Worm (Caenorhabditis elegans) whole organism, L3 larva: ENCODE data around the gene F57A8.7.

Experiments
- ama-1 ChIP-seq: fragments of 150-350 bp; optimal IDR thresholded peaks from 2 replicates; lab custom pipeline; 2018
- elt-1 ChIP-seq: fragments of 150-350 bp; optimal IDR thresholded peaks from 2 replicates; lab custom pipeline; 2014; ENCODE audit warnings: missing biosample characterization, missing genetic modification characterization
- fkh-10 ChIP-seq: sonication (generic microtip); optimal IDR thresholded peaks from 2 replicates; lab custom pipeline; 2017; ENCODE audit warnings: missing biosample characterization, missing genetic modification reagents, missing genetic modification characterization
- pha-4 ChIP-seq: fragments of 150-350 bp; optimal IDR thresholded peaks from 2 replicates; lab custom pipeline; 2014; ENCODE audit warnings: missing biosample characterization, missing genetic modification reagents, missing genetic modification characterization
- pqm-1 ChIP-seq: fragments of 150-350 bp; optimal IDR thresholded peaks from 2 replicates; lab custom pipeline; 2017; ENCODE audit warnings: missing biosample characterization, missing genetic modification characterization, inconsistent platforms
- snpc-4 ChIP-seq: fragments of 150-350 bp; optimal IDR thresholded peaks from 2 replicates; lab custom pipeline; 2014; ENCODE audit warnings: missing biosample characterization, missing genetic modification characterization
- unc-62 ChIP-seq: fragments of 150-350 bp; sonication (generic microtip); optimal IDR thresholded peaks from 4 replicates; lab custom pipeline; 2014; ENCODE audit warnings: missing biosample characterization, missing genetic modification reagents, missing genetic modification characterization
- zag-1 ChIP-seq: fragments of 150-350 bp; optimal IDR thresholded peaks from 2 replicates; lab custom pipeline; 2014; ENCODE audit warnings: missing biosample characterization, missing genetic modification characterization

DNA sequence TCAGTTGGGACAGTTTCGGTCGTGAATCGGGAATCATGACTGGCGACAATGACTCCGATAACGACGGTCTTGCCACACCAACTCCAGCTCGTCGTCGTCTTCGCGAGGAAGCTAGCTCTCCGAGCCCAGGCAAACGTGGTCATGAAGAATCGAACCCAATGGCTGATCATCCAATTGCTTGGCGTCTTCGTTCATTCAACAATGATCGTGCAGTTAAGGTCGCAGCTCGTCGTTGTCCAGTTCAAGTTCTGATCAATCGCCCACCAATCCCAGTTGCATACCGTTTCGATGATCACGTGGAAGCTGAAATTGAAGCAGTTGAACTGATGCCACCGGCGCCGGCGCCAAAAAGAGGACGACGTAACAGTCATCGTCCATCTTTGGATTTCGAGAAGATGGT, 28.4 kb upstream of the F57A8.7 start:
- TF ChIP-seq pqm-1 (tag; lab: Kevin White, UChicago) (no peak), pha-4 (tag; lab: Kevin White, UChicago) (no peak), elt-1 (tag; lab: Kevin White, UChicago) (no peak), ama-1 (peak; percentile 71), zag-1 (tag; lab: Kevin White, UChicago) (no peak), fkh-10 (GFP tag; lab: Kevin White, UChicago) (no peak), snpc-4 (tag; lab: Kevin White, UChicago) (no peak), unc-62 (GFP tag; lab: Kevin White, UChicago) (no peak)
